Fruit fly (Drosophila melanogaster): Measurements from ENCODE around the gene CG43739.

The CG43739 gene

dm6 chr2L:20950421-20951108, 31.8 kb upstream of the CG43739 start (continued):
- TF ChIP-seq CG2712 (tag; optimal IDR thresholded peaks at IDR 0.05) (peak; percentile 30), B-H1 (GFP tag; IDR thresholded peaks at IDR 0.05) (no peak), BEAF-32 (GFP tag; optimal IDR thresholded peaks at IDR 0.05) (no peak), Hr78 (GFP tag; optimal IDR thresholded peaks at IDR 0.05) (no peak), CG17568 (GFP tag; optimal IDR thresholded peaks at IDR 0.05) (no peak), CG8359 (GFP tag; optimal IDR thresholded peaks at IDR 0.05; ENCODE audit: borderline replicate concordance) (no peak), CG12659 (GFP tag; optimal IDR thresholded peaks at IDR 0.05) (peak; percentile 0), CG6254 (GFP tag; optimal IDR thresholded peaks at IDR 0.05) (no peak), crp (GFP tag; optimal IDR thresholded peaks at IDR 0.05) (no peak), CG9215 (GFP tag; IDR thresholded peaks at IDR 0.05) (no peak), tx (GFP tag; optimal IDR thresholded peaks at IDR 0.05) (peak; percentile 18), vnd (GFP tag; IDR thresholded peaks at IDR 0.05; ENCODE audit: partially characterized antibody) (no peak), cato (GFP tag; optimal IDR thresholded peaks at IDR 0.05; ENCODE audit: borderline replicate concordance) (peak; percentile 4), nom (GFP tag; optimal IDR thresholded peaks at IDR 0.05) (no peak), CG13894 (tag; optimal IDR thresholded peaks at IDR 0.05) (no peak), Atf-2 (GFP tag; optimal IDR thresholded peaks at IDR 0.05) (peak; percentile 10), Dll (GFP tag; IDR thresholded peaks at IDR 0.05; ENCODE audit: partially characterized antibody) (no peak), CG6813 (GFP tag; optimal IDR thresholded peaks at IDR 0.05) (no peak), CG7556 (GFP tag; optimal IDR thresholded peaks at IDR 0.05) (peak; percentile 19), CG9437 (GFP tag; optimal IDR thresholded peaks at IDR 0.05) (no peak), sens-2 (GFP tag; IDR thresholded peaks at IDR 0.05) (no peak), ttk (GFP tag; IDR thresholded peaks at IDR 0.05) (peak; percentile 56; the same call in 1 of the 2 replicates), nerfin-1 (tag; optimal IDR thresholded peaks at IDR 0.05) (no peak), CG16815 (GFP tag; optimal IDR thresholded peaks at IDR 0.05) (no peak), unc-4 (GFP tag; IDR thresholded peaks at IDR 0.05; ENCODE audit: partially characterized antibody) (no peak), Med (GFP tag) (peak; percentile 93), CG17802 (tag; optimal IDR thresholded peaks at IDR 0.05) (no peak), fd96Cb (tag; optimal IDR thresholded peaks at IDR 0.05) (peak; percentile 51), nmo (GFP tag; optimal IDR thresholded peaks at IDR 0.05) (peak; percentile 54), CG4282 (GFP tag; optimal IDR thresholded peaks at IDR 0.05) (no peak), psq (GFP tag; optimal IDR thresholded peaks at IDR 0.05) (no peak), en (GFP tag; optimal IDR thresholded peaks at IDR 0.05) (no peak), phol (tag; optimal IDR thresholded peaks at IDR 0.05) (peak; percentile 27), run (tag; optimal IDR thresholded peaks at IDR 0.05) (peak; percentile 26), lbe (GFP tag; optimal IDR thresholded peaks at IDR 0.05) (no peak), croc (GFP tag; conservative IDR thresholded peaks at IDR 0.05) (peak; percentile 51; the same call in 2 of the 3 replicates), CG30020 (tag; optimal IDR thresholded peaks at IDR 0.05) (no peak), CG11093 (GFP tag; IDR thresholded peaks at IDR 0.05) (peak; percentile 32; the same call in 1 of the 3 replicates), wdn (GFP tag; IDR thresholded peaks at IDR 0.05) (no peak), Ravus (GFP tag; IDR thresholded peaks at IDR 0.05) (no peak), Xbp1 (GFP tag; optimal IDR thresholded peaks at IDR 0.05) (peak; percentile 69), BtbVII (GFP tag; optimal IDR thresholded peaks at IDR 0.05) (no peak), bab2 (GFP tag; optimal IDR thresholded peaks at IDR 0.05) (peak; percentile 28), mld (GFP tag; IDR thresholded peaks at IDR 0.05; ENCODE audit: partially characterized antibody) (no peak), repo (GFP tag; optimal IDR thresholded peaks at IDR 0.05) (peak; percentile 30), bcd (GFP tag; optimal IDR thresholded peaks at IDR 0.05) (peak; percentile 42), CG6765 (GFP tag; optimal IDR thresholded peaks at IDR 0.05) (no peak), ro (GFP tag; IDR thresholded peaks at IDR 0.05) (no peak)
